Fruit fly (Drosophila melanogaster) whole organism, embryonic: ENCODE results near the gene CG14401.
A peak's percentile ranks its signal among the peaks of the same experiment; 100 is the strongest.

Experiments
- Adf1 ChIP-seq: fragments of 200-800 bp; sonication (Bioruptor generic); IDR thresholded peaks from 2 replicates; pipeline ENCODE4 v1.3.6; 2022; ENCODE audit warnings: missing biosample characterization, missing genetic modification characterization
- CG11247 ChIP-seq: fragments of 200-800 bp; sonication (Bioruptor generic); IDR thresholded peaks from 2 replicates; pipeline ENCODE4 v1.3.6; 2022; ENCODE audit warnings: missing biosample characterization, missing genetic modification characterization
- CG14667 ChIP-seq: fragments of 200-800 bp; sonication (Bioruptor generic); IDR thresholded peaks from 2 replicates; pipeline ENCODE4 v1.3.6; 2022; ENCODE audit warnings: missing biosample characterization, missing genetic modification characterization
- CG15269 ChIP-seq: fragments of 200-800 bp; sonication (Bioruptor generic); optimal IDR thresholded peaks from 2 replicates; lab custom pipeline; 2018; ENCODE audit warnings: missing biosample characterization, mild to moderate bottlenecking, missing genetic modification characterization, moderate library complexity
- CG17829 ChIP-seq: fragments of 200-800 bp; optimal IDR thresholded peaks from 2 replicates; lab custom pipeline; 2019; ENCODE audit warnings: missing biosample characterization, mild to moderate bottlenecking, missing genetic modification characterization, moderate library complexity
- CG1832 ChIP-seq: fragments of 200-800 bp; sonication (Bioruptor generic); optimal IDR thresholded peaks from 2 replicates; lab custom pipeline; 2017; ENCODE audit warnings: missing biosample characterization, mild to moderate bottlenecking, missing genetic modification characterization, inconsistent platforms
- CG18599 ChIP-seq: fragments of 200-800 bp; sonication (Bioruptor generic); optimal IDR thresholded peaks from 3 replicates; lab custom pipeline; 2017; ENCODE audit warnings: missing biosample characterization, missing genetic modification characterization, mild to moderate bottlenecking, moderate library complexity, missing genetic modification reagents
- CG18764 ChIP-seq: fragments of 200-800 bp; sonication (Bioruptor generic); optimal IDR thresholded peaks from 3 replicates; lab custom pipeline; 2016; ENCODE audit warnings: missing biosample characterization, missing genetic modification characterization
- CG2875 ChIP-seq: fragments of 200-800 bp; sonication (Bioruptor generic); optimal IDR thresholded peaks from 2 replicates; lab custom pipeline; 2017; ENCODE audit warnings: missing biosample characterization, mild to moderate bottlenecking, missing genetic modification characterization, missing genetic modification reagents
- CG3065 ChIP-seq: fragments of 200-800 bp; sonication (Bioruptor generic); optimal IDR thresholded peaks from 2 replicates; lab custom pipeline; 2016; ENCODE audit warnings: missing biosample characterization, missing genetic modification characterization
- CG31441 ChIP-seq: fragments of 200-800 bp; sonication (Bioruptor generic); IDR thresholded peaks from 2 replicates; pipeline ENCODE4 v1.3.6; 2022; ENCODE audit warnings: missing biosample characterization, missing genetic modification characterization
- CG3163 ChIP-seq: fragments of 200-800 bp; sonication (Bioruptor generic); optimal IDR thresholded peaks from 3 replicates; lab custom pipeline; 2016; ENCODE audit warnings: missing biosample characterization, missing genetic modification characterization
- CG3281 ChIP-seq: fragments of 200-800 bp; sonication (Bioruptor generic); optimal IDR thresholded peaks from 3 replicates; lab custom pipeline; 2017; ENCODE audit warnings: missing biosample characterization, mild to moderate bottlenecking, missing genetic modification characterization
- CG3726 ChIP-seq: fragments of 200-800 bp; sonication (Bioruptor generic); IDR thresholded peaks from 3 replicates; pipeline ENCODE4, ENCODE4 v1.3.6; 2022; ENCODE audit warnings: missing biosample characterization, missing genetic modification characterization
- CG42726 ChIP-seq: fragments of 200-800 bp; sonication (Bioruptor generic); IDR thresholded peaks from 2 replicates; pipeline ENCODE4 v1.3.6; 2022; ENCODE audit warnings: missing biosample characterization, missing genetic modification characterization; ENCODE audit not compliant: partially characterized antibody
- CG5180 ChIP-seq: fragments of 200-800 bp; sonication (Bioruptor generic); optimal IDR thresholded peaks from 3 replicates; lab custom pipeline; 2017; ENCODE audit warnings: missing biosample characterization, missing genetic modification characterization, mild to moderate bottlenecking, moderate library complexity, missing genetic modification reagents
- CG5953 ChIP-seq: fragments of 200-800 bp; sonication (Bioruptor generic); IDR thresholded peaks from 2 replicates; pipeline ENCODE4 v1.3.6; 2022; ENCODE audit warnings: missing biosample characterization, missing genetic modification characterization
- CG7357 ChIP-seq: fragments of 200-800 bp; sonication (Bioruptor generic); IDR thresholded peaks from 3 replicates; pipeline ENCODE4 v1.3.6; 2022; ENCODE audit warnings: missing biosample characterization, missing genetic modification characterization
- CG8388 ChIP-seq: fragments of 200-800 bp; sonication (Bioruptor generic); optimal IDR thresholded peaks from 2 replicates; lab custom pipeline; 2019; ENCODE audit warnings: missing biosample characterization, mild to moderate bottlenecking, missing genetic modification characterization, moderate library complexity
- CG9876 ChIP-seq: fragments of 200-800 bp; sonication (Bioruptor generic); optimal IDR thresholded peaks from 2 replicates; lab custom pipeline; 2016; ENCODE audit warnings: missing biosample characterization, missing genetic modification characterization
- CHES-1-like ChIP-seq: fragments of 200-800 bp; sonication (Bioruptor generic); optimal IDR thresholded peaks from 2 replicates; lab custom pipeline; 2016; ENCODE audit warnings: missing biosample characterization, missing genetic modification characterization
- Dll ChIP-seq: fragments of 200-800 bp; sonication (Bioruptor generic); IDR thresholded peaks from 4 replicates; pipeline ENCODE4 v1.3.6; 2022; ENCODE audit warnings: missing biosample characterization, missing genetic modification characterization; ENCODE audit not compliant: partially characterized antibody
- Doc2 ChIP-seq: fragments of 200-800 bp; sonication (Bioruptor generic); IDR thresholded peaks from 2 replicates; pipeline ENCODE4 v1.3.6; 2022; ENCODE audit warnings: missing biosample characterization, missing genetic modification characterization
- Gug ChIP-seq: fragments of 200-800 bp; sonication (Bioruptor generic); IDR thresholded peaks from 4 replicates; pipeline ENCODE4 v1.3.6; 2022; ENCODE audit warnings: missing biosample characterization, missing genetic modification characterization
- H2.0 ChIP-seq: fragments of 200-800 bp; sonication (Bioruptor generic); IDR thresholded peaks from 2 replicates; pipeline ENCODE4 v1.3.6; 2022; ENCODE audit warnings: missing biosample characterization, missing genetic modification characterization
- Hmr ChIP-seq: fragments of 200-800 bp; sonication (Bioruptor generic); optimal IDR thresholded peaks from 3 replicates; lab custom pipeline; 2017; ENCODE audit warnings: mild to moderate bottlenecking, missing biosample characterization, missing genetic modification reagents, missing genetic modification characterization
- Jarid2 ChIP-seq: fragments of 200-800 bp; sonication (Bioruptor generic); optimal IDR thresholded peaks from 3 replicates; lab custom pipeline; 2017; ENCODE audit warnings: mild to moderate bottlenecking, missing biosample characterization, missing genetic modification reagents, missing genetic modification characterization
- Mrtf ChIP-seq: fragments of 200-800 bp; sonication (Bioruptor generic); IDR thresholded peaks from 3 replicates; pipeline ENCODE4 v1.3.6; 2022; ENCODE audit warnings: missing biosample characterization, missing genetic modification characterization
- NfI ChIP-seq: fragments of 200-800 bp; sonication (Bioruptor generic); optimal IDR thresholded peaks from 3 replicates; lab custom pipeline; 2018; ENCODE audit warnings: missing biosample characterization, mild to moderate bottlenecking, missing genetic modification characterization, moderate library complexity
- Rx ChIP-seq: fragments of 200-800 bp; sonication (Bioruptor generic); IDR thresholded peaks from 2 replicates; pipeline ENCODE4 v1.3.6; 2022; ENCODE audit warnings: missing biosample characterization, missing genetic modification characterization
- Taf1 ChIP-seq: fragments of 200-800 bp; sonication (Bioruptor generic); IDR thresholded peaks from 2 replicates; pipeline ENCODE4 v1.3.6; 2022; ENCODE audit warnings: missing biosample characterization, missing genetic modification characterization
- abd-A ChIP-seq: fragments of 200-800 bp; sonication (Bioruptor generic); optimal IDR thresholded peaks from 3 replicates; lab custom pipeline; 2019; ENCODE audit warnings: missing biosample characterization, mild to moderate bottlenecking, missing genetic modification characterization, moderate library complexity
- bigmax ChIP-seq: fragments of 200-800 bp; sonication (Bioruptor generic); optimal IDR thresholded peaks from 2 replicates; lab custom pipeline; 2018; ENCODE audit warnings: missing biosample characterization, mild to moderate bottlenecking, missing genetic modification characterization
- br ChIP-seq: fragments of >200 bp; optimal IDR thresholded peaks from 2 replicates; lab custom pipeline; 2017
- dmrt11E ChIP-seq: fragments of 200-800 bp; sonication (Bioruptor generic); optimal IDR thresholded peaks from 3 replicates; lab custom pipeline; 2018; ENCODE audit warnings: missing biosample characterization, mild to moderate bottlenecking, missing genetic modification characterization, moderate library complexity
- fd102C ChIP-seq: fragments of 200-800 bp; sonication (Bioruptor generic); optimal IDR thresholded peaks from 2 replicates; lab custom pipeline; 2018; ENCODE audit warnings: missing biosample characterization, mild to moderate bottlenecking, missing genetic modification characterization, moderate library complexity
- gsb ChIP-seq: fragments of 200-800 bp; sonication (Bioruptor generic); IDR thresholded peaks from 2 replicates; pipeline ENCODE4 v1.3.6; 2022; ENCODE audit warnings: missing biosample characterization, missing genetic modification characterization
- gt ChIP-seq: fragments of 200-800 bp; sonication (Bioruptor generic); IDR thresholded peaks from 2 replicates; pipeline ENCODE4 v1.3.6; 2022; ENCODE audit warnings: missing biosample characterization, missing genetic modification characterization
- insv ChIP-seq, 2 experiments: fragments of 200-800 bp; sonication (Bioruptor generic); optimal IDR thresholded peaks; 3 replicates each; lab custom pipeline; 2016 to 2018; ENCODE audit warnings: missing biosample characterization in 2 of 2, missing genetic modification characterization in 2 of 2
- knrl ChIP-seq: fragments of 200-800 bp; sonication (Bioruptor generic); IDR thresholded peaks from 3 replicates; pipeline ENCODE4 v1.3.6; 2022; ENCODE audit warnings: missing biosample characterization, missing genetic modification characterization; ENCODE audit not compliant: partially characterized antibody
- mam ChIP-seq: fragments of 200-800 bp; sonication (Bioruptor generic); optimal IDR thresholded peaks from 3 replicates; lab custom pipeline; 2016; ENCODE audit warnings: missing biosample characterization, missing genetic modification characterization
- nau ChIP-seq: fragments of 200-800 bp; sonication (Bioruptor generic); optimal IDR thresholded peaks from 3 replicates; lab custom pipeline; 2017; ENCODE audit warnings: missing biosample characterization, mild to moderate bottlenecking, missing genetic modification characterization, missing genetic modification reagents
- nom ChIP-seq: fragments of 200-800 bp; sonication (Bioruptor generic); optimal IDR thresholded peaks from 2 replicates; lab custom pipeline; 2017; ENCODE audit warnings: missing biosample characterization, missing genetic modification characterization, mild to moderate bottlenecking, moderate library complexity, missing genetic modification reagents
- pita ChIP-seq: fragments of 200-800 bp; sonication (Bioruptor generic); optimal IDR thresholded peaks from 2 replicates; lab custom pipeline; 2017; ENCODE audit warnings: missing biosample characterization, mild to moderate bottlenecking, missing genetic modification characterization
- sd ChIP-seq: fragments of 200-800 bp; sonication (Bioruptor generic); optimal IDR thresholded peaks from 3 replicates; lab custom pipeline; 2018; ENCODE audit warnings: missing biosample characterization, mild to moderate bottlenecking, missing genetic modification characterization, moderate library complexity
- shn ChIP-seq: fragments of 200-800 bp; sonication (Bioruptor generic); optimal IDR thresholded peaks from 3 replicates; lab custom pipeline; 2016; ENCODE audit warnings: missing biosample characterization, missing genetic modification characterization
- tio ChIP-seq: fragments of 200-800 bp; sonication (Bioruptor generic); optimal IDR thresholded peaks from 2 replicates; lab custom pipeline; 2017; ENCODE audit warnings: missing biosample characterization, missing genetic modification characterization, inconsistent platforms
- tx ChIP-seq: fragments of 200-800 bp; sonication (Bioruptor generic); optimal IDR thresholded peaks from 2 replicates; lab custom pipeline; 2016; ENCODE audit warnings: missing biosample characterization, missing genetic modification characterization
- wdn ChIP-seq: fragments of 200-800 bp; sonication (Bioruptor generic); IDR thresholded peaks from 2 replicates; pipeline ENCODE4 v1.3.6; 2022; ENCODE audit warnings: missing biosample characterization, missing genetic modification characterization
- wor ChIP-seq: fragments of 200-800 bp; sonication (Bioruptor generic); IDR thresholded peaks from 2 replicates; pipeline ENCODE4 v1.3.6; 2022; ENCODE audit warnings: missing biosample characterization, missing genetic modification characterization

CG14401 gene

dm6 chr2L:20864764-20865265 is 4.8 kb upstream of the CG14401 start, which contains the start of gene CG9338 (continued):
- peak; percentile 44; the same call in 1 of the 2 replicates for TF ChIP-seq CG11247
- TF ChIP-seq mam (GFP tag; lab: Kevin White, UChicago) = peak; percentile 84
- peak; percentile 89 for TF ChIP-seq Rx (GFP tag; lab: Robert Waterston, UW)
- TF ChIP-seq CG7357 (GFP tag; lab: Robert Waterston, UW) = peak; percentile 90
- peak in 1 of 2 experiments; percentile 24 for TF ChIP-seq insv (GFP tag; optimal IDR thresholded peaks at IDR 0.05; lab: Kevin White, UChicago)
- TF ChIP-seq CG15269 (tag; lab: Kevin White, UChicago) = peak; percentile 71
- TF ChIP-seq gsb (GFP tag; lab: Robert Waterston, UW) = peak; percentile 86; the same call in 1 of the 2 replicates
- TF ChIP-seq CG31441 (GFP tag; lab: Robert Waterston, UW) = peak; percentile 97
- TF ChIP-seq Hmr (GFP tag; lab: Kevin White, UChicago) = peak; percentile 87
- TF ChIP-seq pita (GFP tag; lab: Kevin White, UChicago) = no peak
- TF ChIP-seq bigmax (GFP tag; lab: Kevin White, UChicago) = peak; percentile 26
- peak; percentile 96 for TF ChIP-seq nau (GFP tag; lab: Kevin White, UChicago)
- no peak for TF ChIP-seq CG42726 (GFP tag; lab: Robert Waterston, UW)
- TF ChIP-seq CG8388 (GFP tag; lab: Kevin White, UChicago) = peak; percentile 68
- peak; percentile 88 for TF ChIP-seq CHES-1-like (GFP tag; lab: Kevin White, UChicago)
- no peak for TF ChIP-seq nom (GFP tag; lab: Kevin White, UChicago)
- peak; percentile 74; the same call in 1 of the 3 replicates for TF ChIP-seq CG3726
- TF ChIP-seq CG17829 (tag; lab: Kevin White, UChicago) = peak; percentile 95
- TF ChIP-seq H2.0 (GFP tag; lab: Robert Waterston, UW) = peak; percentile 55
- peak; percentile 87 for TF ChIP-seq Gug (GFP tag; lab: Robert Waterston, UW)
- TF ChIP-seq CG9876 (GFP tag; lab: Kevin White, UChicago) = peak; percentile 46
- TF ChIP-seq Jarid2 = peak; percentile 83
- no peak; the same call in none of the 2 replicates for TF ChIP-seq Adf1 (GFP tag; lab: Robert Waterston, UW)
- TF ChIP-seq CG18599 (GFP tag; lab: Kevin White, UChicago) = peak; percentile 96
- TF ChIP-seq CG3163 = peak; percentile 56
- no peak for TF ChIP-seq Doc2
- TF ChIP-seq fd102C = no peak
- TF ChIP-seq CG5180 (GFP tag; lab: Kevin White, UChicago) = peak; percentile 88
- peak; percentile 92 for TF ChIP-seq abd-A (tag; lab: Kevin White, UChicago)
- TF ChIP-seq shn (GFP tag; lab: Kevin White, UChicago) = peak; percentile 85
- TF ChIP-seq Taf1 (GFP tag; lab: Robert Waterston, UW) = peak; percentile 80
- TF ChIP-seq wor (GFP tag; lab: Robert Waterston, UW) = peak; percentile 67
- peak; percentile 79 for TF ChIP-seq NfI (GFP tag; lab: Kevin White, UChicago)
- TF ChIP-seq Mrtf (GFP tag; lab: Robert Waterston, UW) = peak; percentile 62; the same call in 2 of the 3 replicates
- peak; percentile 14 for TF ChIP-seq CG2875
- TF ChIP-seq tx (GFP tag; lab: Kevin White, UChicago) = peak; percentile 70
- TF ChIP-seq CG3065 = no peak
- TF ChIP-seq CG1832 (GFP tag; lab: Kevin White, UChicago) = no peak
- peak; percentile 91 for TF ChIP-seq CG18764 (GFP tag; lab: Kevin White, UChicago)
- TF ChIP-seq CG14667 (GFP tag; lab: Robert Waterston, UW) = peak; percentile 89
- peak; percentile 76 for TF ChIP-seq gt (GFP tag; lab: Robert Waterston, UW)
- peak; percentile 57 for TF ChIP-seq wdn (GFP tag; lab: Robert Waterston, UW)
- TF ChIP-seq knrl (GFP tag; lab: Robert Waterston, UW) = no peak
- peak; percentile 21; the same call in 1 of the 2 replicates for TF ChIP-seq CG5953 (GFP tag; lab: Robert Waterston, UW)
- TF ChIP-seq tio (GFP tag; lab: Kevin White, UChicago) = peak; percentile 54
- TF ChIP-seq Dll (GFP tag; lab: Robert Waterston, UW) = no peak
- TF ChIP-seq dmrt11E (tag; lab: Kevin White, UChicago) = peak; percentile 30
- peak; percentile 88 for TF ChIP-seq sd (tag; lab: Kevin White, UChicago)
- TF ChIP-seq CG3281 (GFP tag; lab: Kevin White, UChicago) = peak; percentile 95
- TF ChIP-seq br (lab: Kevin White, UChicago) = no peak
